Fruit fly (Drosophila melanogaster) whole organism, embryonic: ENCODE results near the gene E2f2.
A peak's percentile ranks its signal among the peaks of the same experiment; 100 is the strongest.

Experiments used
- Atf6 ChIP-seq: fragments of 200-800 bp; sonication (Bioruptor generic); IDR thresholded peaks from 2 replicates; pipeline ENCODE4 v1.3.6; 2022; ENCODE audit warnings: missing biosample characterization, missing genetic modification characterization
- BEAF-32 ChIP-seq: fragments of 200-800 bp; sonication (Bioruptor generic); optimal IDR thresholded peaks from 3 replicates; lab custom pipeline; 2017; ENCODE audit warnings: missing biosample characterization, missing genetic modification characterization, mild to moderate bottlenecking, moderate library complexity, missing genetic modification reagents
- CG10267 ChIP-seq: fragments of 200-800 bp; sonication (Bioruptor generic); optimal IDR thresholded peaks from 2 replicates; lab custom pipeline; 2018; ENCODE audit warnings: missing biosample characterization, mild to moderate bottlenecking, missing genetic modification characterization, moderate library complexity
- CG10431 ChIP-seq: fragments of 200-800 bp; sonication (Bioruptor generic); optimal IDR thresholded peaks from 3 replicates; lab custom pipeline; 2018; ENCODE audit warnings: missing biosample characterization, mild to moderate bottlenecking, missing genetic modification characterization
- CG12104 ChIP-seq: fragments of 200-800 bp; sonication (Bioruptor generic); optimal IDR thresholded peaks from 3 replicates; lab custom pipeline; 2016; ENCODE audit warnings: missing biosample characterization, missing genetic modification characterization
- CG12219 ChIP-seq: fragments of 200-800 bp; sonication (Bioruptor generic); optimal IDR thresholded peaks from 3 replicates; lab custom pipeline; 2018; ENCODE audit warnings: missing biosample characterization, mild to moderate bottlenecking, missing genetic modification characterization
- CG12299 ChIP-seq: fragments of 200-800 bp; sonication (Bioruptor generic); optimal IDR thresholded peaks from 2 replicates; lab custom pipeline; 2018; ENCODE audit warnings: missing biosample characterization, mild to moderate bottlenecking, missing genetic modification characterization
- CG12744 ChIP-seq: fragments of 200-800 bp; sonication (Bioruptor generic); optimal IDR thresholded peaks from 2 replicates; lab custom pipeline; 2016; ENCODE audit warnings: missing biosample characterization, missing genetic modification characterization
- CG16779 ChIP-seq: fragments of 200-800 bp; sonication (Bioruptor generic); IDR thresholded peaks from 2 replicates; pipeline ENCODE4 v1.3.6; 2022; ENCODE audit warnings: missing biosample characterization, missing genetic modification characterization
- CG17912 ChIP-seq: fragments of 200-800 bp; sonication (Bioruptor generic); optimal IDR thresholded peaks from 2 replicates; lab custom pipeline; 2018; ENCODE audit warnings: missing biosample characterization, mild to moderate bottlenecking, missing genetic modification characterization
- CG18011 ChIP-seq: fragments of 200-800 bp; sonication (Bioruptor generic); optimal IDR thresholded peaks from 2 replicates; lab custom pipeline; 2017; ENCODE audit warnings: missing biosample characterization, missing genetic modification characterization, mild to moderate bottlenecking, moderate library complexity, missing genotype
- CG31441 ChIP-seq: fragments of 200-800 bp; sonication (Bioruptor generic); IDR thresholded peaks from 2 replicates; pipeline ENCODE4 v1.3.6; 2022; ENCODE audit warnings: missing biosample characterization, missing genetic modification characterization
- CG42726 ChIP-seq: fragments of 200-800 bp; sonication (Bioruptor generic); IDR thresholded peaks from 2 replicates; pipeline ENCODE4 v1.3.6; 2022; ENCODE audit warnings: missing biosample characterization, missing genetic modification characterization; ENCODE audit not compliant: partially characterized antibody
- CG4424 ChIP-seq: fragments of 200-800 bp; sonication (Bioruptor generic); optimal IDR thresholded peaks from 3 replicates; lab custom pipeline; 2016; ENCODE audit warnings: missing biosample characterization, missing genetic modification characterization
- CG6791 ChIP-seq: fragments of 200-800 bp; sonication (Bioruptor generic); IDR thresholded peaks from 3 replicates; pipeline ENCODE4 v1.3.6; 2022; ENCODE audit warnings: missing biosample characterization, missing genetic modification characterization; ENCODE audit not compliant: partially characterized antibody
- CG6854 ChIP-seq: fragments of 200-800 bp; sonication (Bioruptor generic); optimal IDR thresholded peaks from 3 replicates; lab custom pipeline; 2017; ENCODE audit warnings: missing biosample characterization, mild to moderate bottlenecking, missing genetic modification characterization
- CG7357 ChIP-seq: fragments of 200-800 bp; sonication (Bioruptor generic); IDR thresholded peaks from 3 replicates; pipeline ENCODE4 v1.3.6; 2022; ENCODE audit warnings: missing biosample characterization, missing genetic modification characterization
- CG7556 ChIP-seq: fragments of 200-800 bp; sonication (Bioruptor generic); optimal IDR thresholded peaks from 2 replicates; lab custom pipeline; 2017; ENCODE audit warnings: missing biosample characterization, mild to moderate bottlenecking, missing genetic modification characterization
- CG7987 ChIP-seq: fragments of 200-800 bp; sonication (Bioruptor generic); optimal IDR thresholded peaks from 2 replicates; lab custom pipeline; 2018; ENCODE audit warnings: missing biosample characterization, mild to moderate bottlenecking, missing genetic modification characterization, moderate library complexity
- Dip3 ChIP-seq: fragments of 200-800 bp; sonication (Bioruptor generic); optimal IDR thresholded peaks from 3 replicates; lab custom pipeline; 2016; ENCODE audit warnings: missing biosample characterization, missing genetic modification characterization
- ERR ChIP-seq: fragments of 200-800 bp; sonication (Bioruptor generic); optimal IDR thresholded peaks from 2 replicates; lab custom pipeline; 2016; ENCODE audit warnings: missing biosample characterization, missing genetic modification characterization
- Elba2 ChIP-seq: fragments of 200-800 bp; sonication (Bioruptor generic); optimal IDR thresholded peaks from 3 replicates; lab custom pipeline; 2016; ENCODE audit warnings: missing biosample characterization, missing genetic modification characterization
- Fer1 ChIP-seq: fragments of 200-800 bp; sonication (Bioruptor generic); optimal IDR thresholded peaks from 2 replicates; lab custom pipeline; 2017; ENCODE audit warnings: missing biosample characterization, mild to moderate bottlenecking, missing genetic modification characterization
- Gsc ChIP-seq: fragments of 200-800 bp; sonication (Bioruptor generic); IDR thresholded peaks from 2 replicates; pipeline ENCODE4 v1.3.6; 2022; ENCODE audit warnings: missing biosample characterization, missing genetic modification characterization
- HLH4C ChIP-seq: fragments of 200-800 bp; sonication (Bioruptor generic); IDR thresholded peaks from 3 replicates; pipeline ENCODE4 v1.3.6; 2022; ENCODE audit warnings: missing biosample characterization, missing genetic modification characterization; ENCODE audit not compliant: partially characterized antibody
- Hand ChIP-seq: fragments of 200-800 bp; sonication (Bioruptor generic); optimal IDR thresholded peaks from 2 replicates; lab custom pipeline; 2017; ENCODE audit warnings: mild to moderate bottlenecking, missing biosample characterization, missing genetic modification reagents, missing genetic modification characterization
- MBD-R2 ChIP-seq: fragments of 200-800 bp; sonication (Bioruptor generic); IDR thresholded peaks from 2 replicates; pipeline ENCODE4 v1.3.6; 2022; ENCODE audit warnings: missing biosample characterization, missing genetic modification characterization
- MESR4 ChIP-seq: fragments of 200-800 bp; sonication (Bioruptor generic); optimal IDR thresholded peaks from 2 replicates; lab custom pipeline; 2018; ENCODE audit warnings: missing biosample characterization, mild to moderate bottlenecking, missing genetic modification characterization, moderate library complexity
- Oaz ChIP-seq: fragments of 200-800 bp; sonication (Bioruptor generic); IDR thresholded peaks from 2 replicates; pipeline ENCODE4 v1.3.6; 2022; ENCODE audit warnings: missing biosample characterization, missing genetic modification characterization
- PHDP ChIP-seq: fragments of 200-800 bp; sonication (Bioruptor generic); optimal IDR thresholded peaks from 3 replicates; lab custom pipeline; 2018; ENCODE audit warnings: missing biosample characterization, mild to moderate bottlenecking, missing genetic modification characterization, moderate library complexity
- Six4 ChIP-seq: fragments of 200-800 bp; sonication (Bioruptor generic); optimal IDR thresholded peaks from 2 replicates; lab custom pipeline; 2016; ENCODE audit warnings: missing biosample characterization, missing genetic modification characterization
- Stat92E ChIP-seq, 3 experiments: fragments of >200 bp in 2 of 3; fragments of 200-800 bp in 1 of 3; sonication (Bioruptor generic) in 1 of 3; optimal IDR thresholded peaks; 2 replicates each; lab custom pipeline; 2017 to 2019; ENCODE audit warnings: missing biosample characterization in 3 of 3, missing genetic modification characterization in 3 of 3, mild to moderate bottlenecking in 1 of 3, moderate library complexity in 1 of 3
- YL-1 ChIP-seq: fragments of 200-800 bp; sonication (Bioruptor generic); optimal IDR thresholded peaks from 3 replicates; lab custom pipeline; 2017; ENCODE audit warnings: missing biosample characterization, mild to moderate bottlenecking, missing genetic modification characterization
- amos ChIP-seq: fragments of 200-800 bp; sonication (Bioruptor generic); IDR thresholded peaks from 2 replicates; pipeline ENCODE4 v1.3.6; 2022; ENCODE audit warnings: missing biosample characterization, missing genetic modification characterization; ENCODE audit not compliant: partially characterized antibody
- chm ChIP-seq: fragments of 200-800 bp; sonication (Bioruptor generic); IDR thresholded peaks from 2 replicates; pipeline ENCODE4 v1.3.6; 2022; ENCODE audit warnings: missing biosample characterization, missing genetic modification characterization
- chn ChIP-seq: fragments of 200-800 bp; sonication (Bioruptor generic); optimal IDR thresholded peaks from 2 replicates; lab custom pipeline; 2016; ENCODE audit warnings: missing biosample characterization, missing genetic modification characterization
- ci ChIP-seq: fragments of 200-800 bp; sonication (Bioruptor generic); IDR thresholded peaks from 3 replicates; pipeline ENCODE4 v1.3.6; 2022; ENCODE audit warnings: missing biosample characterization, missing genetic modification characterization
- en ChIP-seq: fragments of 200-800 bp; sonication (Bioruptor generic); optimal IDR thresholded peaks from 2 replicates; lab custom pipeline; 2016; ENCODE audit warnings: missing biosample characterization, missing genetic modification characterization
- fd102C ChIP-seq: fragments of 200-800 bp; sonication (Bioruptor generic); optimal IDR thresholded peaks from 2 replicates; lab custom pipeline; 2018; ENCODE audit warnings: missing biosample characterization, mild to moderate bottlenecking, missing genetic modification characterization, moderate library complexity
- ftz-f1 ChIP-seq: fragments of 200-800 bp; sonication (Bioruptor generic); optimal IDR thresholded peaks from 2 replicates; lab custom pipeline; 2016; ENCODE audit warnings: missing biosample characterization, missing genetic modification characterization
- luna ChIP-seq: fragments of 200-800 bp; sonication (Bioruptor generic); optimal IDR thresholded peaks from 2 replicates; lab custom pipeline; 2016; ENCODE audit warnings: missing biosample characterization, missing genetic modification characterization
- org-1 ChIP-seq: fragments of 200-800 bp; sonication (Bioruptor generic); optimal IDR thresholded peaks from 2 replicates; lab custom pipeline; 2017; ENCODE audit warnings: missing biosample characterization, missing genetic modification characterization
- ranshi ChIP-seq: fragments of 200-800 bp; sonication (Bioruptor generic); IDR thresholded peaks from 2 replicates; pipeline ENCODE4 v1.3.6; 2022; ENCODE audit warnings: missing biosample characterization, missing genetic modification characterization
- salm ChIP-seq: fragments of 200-800 bp; sonication (Bioruptor generic); optimal IDR thresholded peaks from 2 replicates; lab custom pipeline; 2018; ENCODE audit warnings: missing biosample characterization, mild to moderate bottlenecking, missing genetic modification characterization
- sc ChIP-seq, 3 experiments: fragments of >200 bp in 2 of 3; fragments of 200-800 bp in 1 of 3; sonication (Bioruptor generic) in 1 of 3; optimal IDR thresholded peaks; 2 replicates in 2 of 3; 3 replicates in 1 of 3; lab custom pipeline; 2017; ENCODE audit warnings: mild to moderate bottlenecking in 1 of 3, missing biosample characterization in 1 of 3, missing genetic modification characterization in 1 of 3, missing genetic modification reagents in 1 of 3
- schlank ChIP-seq: fragments of 200-800 bp; sonication (Bioruptor generic); optimal IDR thresholded peaks from 2 replicates; lab custom pipeline; 2018; ENCODE audit warnings: missing biosample characterization, mild to moderate bottlenecking, missing genetic modification characterization
- slbo ChIP-seq: fragments of 200-800 bp; sonication (Bioruptor generic); IDR thresholded peaks from 2 replicates; pipeline ENCODE4 v1.3.6; 2022; ENCODE audit warnings: missing biosample characterization, missing genetic modification characterization
- trem ChIP-seq: fragments of 200-800 bp; optimal IDR thresholded peaks from 3 replicates; lab custom pipeline; 2019; ENCODE audit warnings: missing biosample characterization, mild to moderate bottlenecking, missing genetic modification characterization, moderate library complexity
- twi ChIP-seq: fragments of 200-800 bp; optimal IDR thresholded peaks from 2 replicates; lab custom pipeline; 2019; ENCODE audit warnings: missing biosample characterization, mild to moderate bottlenecking, missing genetic modification characterization, moderate library complexity
- yki ChIP-seq: fragments of >200 bp; optimal IDR thresholded peaks from 3 replicates; lab custom pipeline; 2018
- zen ChIP-seq: fragments of 200-800 bp; sonication (Bioruptor generic); optimal IDR thresholded peaks from 3 replicates; lab custom pipeline; 2018; ENCODE audit warnings: missing biosample characterization, mild to moderate bottlenecking, missing genetic modification characterization, moderate library complexity

The E2f2 gene

dm6 chr2L:21162875-21163274 lies 6.3 kb upstream of the E2f2 start, which contains the start of gene Nbr (continued):
- TF ChIP-seq BEAF-32 (GFP tag; lab: Kevin White, UChicago) (peak; percentile 54), CG12744 (GFP tag; lab: Kevin White, UChicago) (no peak), MESR4 (GFP tag; lab: Kevin White, UChicago) (peak; percentile 87), Atf6 (GFP tag; lab: Robert Waterston, UW) (no peak), ERR (GFP tag; lab: Kevin White, UChicago) (no peak), amos (peak; percentile 62), YL-1 (no peak), Oaz (GFP tag; lab: Robert Waterston, UW) (no peak), CG12219 (GFP tag; lab: Kevin White, UChicago) (no peak), en (no peak), Six4 (GFP tag; lab: Kevin White, UChicago) (no peak), HLH4C (GFP tag; lab: Robert Waterston, UW) (no peak), Hand (GFP tag; lab: Kevin White, UChicago) (no peak), CG12104 (GFP tag; lab: Kevin White, UChicago) (no peak), schlank (tag; lab: Kevin White, UChicago) (no peak), CG17912 (GFP tag; lab: Kevin White, UChicago) (no peak), zen (tag; lab: Kevin White, UChicago) (no peak), ranshi (GFP tag; lab: Robert Waterston, UW) (no peak), CG10267 (tag; lab: Kevin White, UChicago) (no peak), salm (no peak), CG4424 (GFP tag; lab: Kevin White, UChicago) (no peak), CG18011 (GFP tag; lab: Kevin White, UChicago) (no peak), Fer1 (GFP tag; lab: Kevin White, UChicago) (no peak), CG7987 (GFP tag; lab: Kevin White, UChicago) (no peak), slbo (GFP tag; lab: Robert Waterston, UW) (peak; percentile 54), Elba2 (GFP tag; lab: Kevin White, UChicago) (no peak), CG7556 (GFP tag; lab: Kevin White, UChicago) (no peak), yki (lab: Kevin White, UChicago) (no peak), CG12299 (tag; lab: Kevin White, UChicago) (no peak), twi (tag; lab: Kevin White, UChicago) (no peak), ci (GFP tag; lab: Robert Waterston, UW) (0 out of 3 replicates have a peak, but pooled peaks have one; percentile 24), chm (GFP tag; lab: Robert Waterston, UW) (no peak), sc (optimal IDR thresholded peaks at IDR 0.05; lab: Kevin White, UChicago) (no peak), sc (GFP tag; optimal IDR thresholded peaks at IDR 0.05; lab: Kevin White, UChicago) (no peak), luna (no peak), CG31441 (no peak), CG16779 (GFP tag; lab: Robert Waterston, UW) (no peak), org-1 (no peak), trem (tag; lab: Kevin White, UChicago) (no peak), Stat92E (GFP tag; optimal IDR thresholded peaks at IDR 0.05; lab: Kevin White, UChicago) (no peak), CG10431 (GFP tag; lab: Kevin White, UChicago) (no peak), ftz-f1 (GFP tag; lab: Kevin White, UChicago) (no peak), Gsc (GFP tag; lab: Robert Waterston, UW) (no peak), MBD-R2 (GFP tag; lab: Robert Waterston, UW) (peak; percentile 71), CG6854 (GFP tag; lab: Kevin White, UChicago) (no peak), Dip3 (no peak), PHDP (tag; lab: Kevin White, UChicago) (no peak), fd102C (GFP tag; lab: Kevin White, UChicago) (no peak), chn (GFP tag; lab: Kevin White, UChicago) (no peak), CG6791 (GFP tag; lab: Robert Waterston, UW) (0 out of 3 replicates have a peak, but pooled peaks have one; percentile 35), CG7357 (GFP tag; lab: Robert Waterston, UW) (no peak), CG42726 (GFP tag; lab: Robert Waterston, UW) (no peak)
